Fruit fly (Drosophila melanogaster) whole organism, prepupa: ENCODE data around the gene lush.

ENCODE experiments used
- Blimp-1 ChIP-seq: fragments of 200-800 bp; sonication (Bioruptor generic); optimal IDR thresholded peaks from 3 replicates; lab custom pipeline; 2017; ENCODE audit warnings: missing biosample characterization, missing genetic modification characterization, mild to moderate bottlenecking, moderate library complexity, missing genetic modification reagents
- CG10631 ChIP-seq: fragments of 200-800 bp; sonication (Bioruptor generic); optimal IDR thresholded peaks from 2 replicates; lab custom pipeline; 2016; ENCODE audit warnings: missing biosample characterization, missing genetic modification characterization
- CG11762 ChIP-seq: fragments of 200-800 bp; sonication (Bioruptor generic); optimal IDR thresholded peaks from 3 replicates; lab custom pipeline; 2016; ENCODE audit warnings: missing biosample characterization, missing genetic modification characterization; ENCODE audit not compliant: insufficient read depth
- CG11902 ChIP-seq: fragments of 200-800 bp; sonication (Bioruptor generic); optimal IDR thresholded peaks from 3 replicates; lab custom pipeline; 2016; ENCODE audit warnings: missing biosample characterization, missing genetic modification characterization
- CG15336 ChIP-seq: fragments of 200-800 bp; sonication (Bioruptor generic); IDR thresholded peaks from 2 replicates; pipeline ENCODE4 v1.3.6; 2022; ENCODE audit warnings: missing biosample characterization, missing genetic modification characterization
- CG1621 ChIP-seq: fragments of 200-800 bp; sonication (Bioruptor generic); optimal IDR thresholded peaks from 3 replicates; lab custom pipeline; 2018; ENCODE audit warnings: missing biosample characterization, mild to moderate bottlenecking, missing genetic modification characterization
- CG16779 ChIP-seq: fragments of 200-800 bp; sonication (Bioruptor generic); optimal IDR thresholded peaks from 3 replicates; lab custom pipeline; 2017; ENCODE audit warnings: missing biosample characterization, mild to moderate bottlenecking, missing genetic modification characterization
- CG32006 ChIP-seq: fragments of 200-800 bp; sonication (Bioruptor generic); optimal IDR thresholded peaks from 3 replicates; lab custom pipeline; 2017; ENCODE audit warnings: missing biosample characterization, mild to moderate bottlenecking, missing genetic modification characterization
- CG34406 ChIP-seq: fragments of 200-800 bp; sonication (Bioruptor generic); optimal IDR thresholded peaks from 3 replicates; lab custom pipeline; 2016; ENCODE audit warnings: missing biosample characterization, missing genetic modification characterization
- CG3919 ChIP-seq: fragments of 200-800 bp; sonication (Bioruptor generic); optimal IDR thresholded peaks from 3 replicates; lab custom pipeline; 2016; ENCODE audit warnings: missing biosample characterization, missing genetic modification characterization
- CG6163 ChIP-seq: fragments of 200-800 bp; sonication (Bioruptor generic); IDR thresholded peaks from 3 replicates; pipeline ENCODE4 v1.3.6; 2022; ENCODE audit warnings: missing biosample characterization, missing genetic modification characterization
- CG6276 ChIP-seq: fragments of 200-800 bp; sonication (Bioruptor generic); optimal IDR thresholded peaks from 2 replicates; lab custom pipeline; 2017; ENCODE audit warnings: missing biosample characterization, mild to moderate bottlenecking, missing genetic modification characterization
- CG6792 ChIP-seq: fragments of 200-800 bp; sonication (Bioruptor generic); optimal IDR thresholded peaks from 3 replicates; lab custom pipeline; 2016; ENCODE audit warnings: missing biosample characterization, missing genetic modification characterization
- CG7368 ChIP-seq: fragments of 200-800 bp; sonication (Bioruptor generic); optimal IDR thresholded peaks from 3 replicates; lab custom pipeline; 2016; ENCODE audit warnings: missing biosample characterization, missing genetic modification characterization
- CG8319 ChIP-seq: fragments of 200-800 bp; sonication (Bioruptor generic); optimal IDR thresholded peaks from 3 replicates; lab custom pipeline; 2016; ENCODE audit warnings: missing biosample characterization, missing genetic modification characterization
- CG8632 ChIP-seq: fragments of 200-800 bp; sonication (Bioruptor generic); optimal IDR thresholded peaks from 3 replicates; lab custom pipeline; 2016; ENCODE audit warnings: missing biosample characterization, missing genetic modification characterization
- CG9139 ChIP-seq: fragments of 200-800 bp; sonication (Bioruptor generic); optimal IDR thresholded peaks from 3 replicates; lab custom pipeline; 2017; ENCODE audit warnings: missing biosample characterization, mild to moderate bottlenecking, missing genetic modification characterization
- Eip75B ChIP-seq: fragments of 200-800 bp; sonication (Bioruptor generic); optimal IDR thresholded peaks from 3 replicates; lab custom pipeline; 2016; ENCODE audit warnings: missing biosample characterization, missing genetic modification characterization
- Eip93F ChIP-seq: fragments of 200-800 bp; sonication (Bioruptor generic); optimal IDR thresholded peaks from 2 replicates; lab custom pipeline; 2016; ENCODE audit warnings: missing biosample characterization, mild to moderate bottlenecking, missing genetic modification characterization
- Ets21C ChIP-seq: fragments of 200-800 bp; sonication (Bioruptor generic); optimal IDR thresholded peaks from 3 replicates; lab custom pipeline; 2016; ENCODE audit warnings: missing biosample characterization, missing genetic modification characterization
- Gug ChIP-seq: fragments of 200-800 bp; sonication (Bioruptor generic); IDR thresholded peaks from 2 replicates; pipeline ENCODE4 v1.3.6; 2022; ENCODE audit warnings: missing biosample characterization, missing genetic modification characterization
- Hr38 ChIP-seq: sonication (Bioruptor generic); optimal IDR thresholded peaks from 2 replicates; lab custom pipeline; 2016; ENCODE audit warnings: missing biosample characterization, missing genetic modification characterization
- Hr39 ChIP-seq: fragments of 200-800 bp; sonication (Bioruptor generic); optimal IDR thresholded peaks from 2 replicates; lab custom pipeline; 2016; ENCODE audit warnings: missing biosample characterization, missing genetic modification characterization
- Hr4 ChIP-seq: fragments of 200-800 bp; sonication (Bioruptor generic); optimal IDR thresholded peaks from 3 replicates; lab custom pipeline; 2016; ENCODE audit warnings: missing biosample characterization, missing genetic modification characterization
- Met ChIP-seq: fragments of 200-800 bp; sonication (Bioruptor generic); optimal IDR thresholded peaks from 3 replicates; lab custom pipeline; 2016; ENCODE audit warnings: missing biosample characterization, missing genetic modification characterization
- OdsH ChIP-seq: fragments of 200-800 bp; sonication (Bioruptor generic); optimal IDR thresholded peaks from 3 replicates; lab custom pipeline; 2016; ENCODE audit warnings: missing biosample characterization, missing genetic modification characterization
- Smox ChIP-seq: fragments of 200-800 bp; sonication (Bioruptor generic); optimal IDR thresholded peaks from 3 replicates; lab custom pipeline; 2016; ENCODE audit warnings: missing biosample characterization, missing genetic modification characterization
- Sox102F ChIP-seq: fragments of 200-800 bp; sonication (Bioruptor generic); optimal IDR thresholded peaks from 2 replicates; lab custom pipeline; 2016; ENCODE audit warnings: missing biosample characterization, mild to moderate bottlenecking, missing genetic modification characterization
- Sox14 ChIP-seq: fragments of 200-800 bp; sonication (Bioruptor generic); optimal IDR thresholded peaks from 3 replicates; lab custom pipeline; 2016; ENCODE audit warnings: missing biosample characterization, missing genetic modification characterization
- Sox15 ChIP-seq: fragments of 200-800 bp; sonication (Bioruptor generic); optimal IDR thresholded peaks from 3 replicates; lab custom pipeline; 2016; ENCODE audit warnings: missing biosample characterization, missing genetic modification characterization
- acj6 ChIP-seq: fragments of 200-800 bp; sonication (Bioruptor generic); optimal IDR thresholded peaks from 3 replicates; lab custom pipeline; 2016; ENCODE audit warnings: missing biosample characterization, missing genetic modification characterization
- cyc ChIP-seq: fragments of 200-800 bp; sonication (Bioruptor generic); optimal IDR thresholded peaks from 3 replicates; lab custom pipeline; 2016; ENCODE audit warnings: missing biosample characterization, missing genetic modification characterization
- dac ChIP-seq: fragments of 200-800 bp; sonication (Bioruptor generic); optimal IDR thresholded peaks from 2 replicates; lab custom pipeline; 2017; ENCODE audit warnings: missing biosample characterization, mild to moderate bottlenecking, missing genetic modification characterization
- eg ChIP-seq: fragments of 200-800 bp; sonication (Bioruptor generic); IDR thresholded peaks from 3 replicates; pipeline ENCODE4 v1.3.6; 2022; ENCODE audit warnings: missing biosample characterization, missing genetic modification characterization
- esn ChIP-seq: fragments of 200-800 bp; sonication (Bioruptor generic); optimal IDR thresholded peaks from 2 replicates; lab custom pipeline; 2016; ENCODE audit warnings: missing biosample characterization, mild to moderate bottlenecking, missing genetic modification characterization, moderate library complexity
- fd59A ChIP-seq: fragments of 200-800 bp; sonication (Bioruptor generic); optimal IDR thresholded peaks from 2 replicates; lab custom pipeline; 2017; ENCODE audit warnings: missing biosample characterization, mild to moderate bottlenecking, missing genetic modification characterization, missing genetic modification reagents
- fd85E ChIP-seq: fragments of 200-800 bp; sonication (Bioruptor generic); optimal IDR thresholded peaks from 3 replicates; lab custom pipeline; 2016; ENCODE audit warnings: missing biosample characterization, missing genetic modification characterization
- fkh ChIP-seq: fragments of 200-800 bp; sonication (Bioruptor generic); optimal IDR thresholded peaks from 3 replicates; lab custom pipeline; 2017; ENCODE audit warnings: missing biosample characterization, mild to moderate bottlenecking, missing genetic modification characterization, moderate library complexity
- lz ChIP-seq: fragments of 200-800 bp; sonication (Bioruptor generic); optimal IDR thresholded peaks from 3 replicates; lab custom pipeline; 2016; ENCODE audit warnings: missing biosample characterization, missing genetic modification characterization
- net ChIP-seq: fragments of 200-800 bp; sonication (Bioruptor generic); optimal IDR thresholded peaks from 3 replicates; lab custom pipeline; 2016; ENCODE audit warnings: missing biosample characterization, missing genetic modification characterization
- pdm3 ChIP-seq: fragments of 200-800 bp; sonication (Bioruptor generic); optimal IDR thresholded peaks from 3 replicates; lab custom pipeline; 2016; ENCODE audit warnings: missing biosample characterization, missing genetic modification characterization
- salr ChIP-seq, 2 experiments: fragments of 200-800 bp; sonication (Bioruptor generic); optimal IDR thresholded peaks; 3 replicates each; lab custom pipeline; 2016 to 2018; ENCODE audit warnings: missing biosample characterization in 2 of 2, missing genetic modification characterization in 2 of 2, mild to moderate bottlenecking in 1 of 2
- spab ChIP-seq: fragments of 200-800 bp; sonication (Bioruptor generic); optimal IDR thresholded peaks from 2 replicates; lab custom pipeline; 2017; ENCODE audit warnings: missing biosample characterization, mild to moderate bottlenecking, missing genetic modification characterization, missing genetic modification reagents
- ss ChIP-seq, 2 experiments: fragments of 200-800 bp; sonication (Bioruptor generic); optimal IDR thresholded peaks; 2 replicates in 1 of 2; 3 replicates in 1 of 2; lab custom pipeline; 2017 to 2018; ENCODE audit warnings: mild to moderate bottlenecking in 2 of 2, missing biosample characterization in 2 of 2, missing genetic modification characterization in 2 of 2, moderate library complexity in 1 of 2
- svp ChIP-seq: fragments of 200-800 bp; sonication (Bioruptor generic); peaks from one replicate; lab custom pipeline; 2016; ENCODE audit warnings: missing biosample characterization, missing genetic modification characterization
- topi ChIP-seq: fragments of 200-800 bp; sonication (Bioruptor generic); optimal IDR thresholded peaks from 3 replicates; lab custom pipeline; 2016; ENCODE audit warnings: missing biosample characterization, missing genetic modification characterization
- vri ChIP-seq: fragments of 200-800 bp; sonication (Bioruptor generic); optimal IDR thresholded peaks from 3 replicates; lab custom pipeline; 2016; ENCODE audit warnings: missing biosample characterization, mild to moderate bottlenecking, missing genetic modification characterization

Gene lush

dm6 chr3L:19605974-19606497 is at the start of gene lush, which contains the start of gene CG9372:
Gene lush, minus strand, starts transcription at chr3L:19606090.
Gene CG9372, plus strand, starts transcription at chr3L:19606208.
- TF ChIP-seq cyc (GFP tag; lab: Kevin White, UChicago) (no peak), acj6 (no peak), CG3919 (GFP tag; lab: Kevin White, UChicago) (no peak), eg (GFP tag; lab: Robert Waterston, UW) (no peak), CG6163 (GFP tag; lab: Robert Waterston, UW) (no peak), fkh (no peak), CG8632 (GFP tag; lab: Kevin White, UChicago) (no peak), pdm3 (GFP tag; lab: Kevin White, UChicago) (no peak), Sox102F (GFP tag; lab: Kevin White, UChicago) (no peak), svp (no peak), Blimp-1 (GFP tag; lab: Kevin White, UChicago) (no peak), fd85E (no peak)

DNA sequence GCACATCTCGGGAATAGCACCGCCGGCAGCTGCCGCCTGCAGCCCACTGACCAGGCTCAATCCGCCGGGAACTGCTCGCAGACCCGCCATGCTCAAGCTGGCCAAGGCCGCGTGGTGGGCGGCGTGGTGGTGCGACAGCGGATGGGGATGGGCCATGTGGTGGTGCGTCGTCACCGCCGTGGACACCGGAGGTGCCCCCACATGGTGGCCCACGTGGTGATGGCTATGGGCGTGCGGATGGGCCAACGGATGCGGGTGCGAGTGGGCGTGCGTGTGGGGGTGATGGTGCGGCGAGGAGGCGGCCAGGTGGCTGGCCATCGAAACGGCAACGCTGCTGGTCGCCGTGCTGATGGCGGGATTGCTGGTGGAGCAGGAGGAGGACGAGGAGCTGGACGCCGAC is 47.6 kb upstream of the lush start:
- TF ChIP-seq net (GFP tag; lab: Kevin White, UChicago): no peak

dm6 chr3L:19650588-19650987 is 44.7 kb upstream of the lush start:
- TF ChIP-seq CG8632 (GFP tag; lab: Kevin White, UChicago) (peak; percentile 26), CG9139 (GFP tag; lab: Kevin White, UChicago) (peak; percentile 72), lz (GFP tag; lab: Kevin White, UChicago) (peak; percentile 3), fd85E (no peak), CG11762 (GFP tag; lab: Kevin White, UChicago) (peak; percentile 32), fd59A (GFP tag; lab: Kevin White, UChicago) (peak; percentile 44), Eip93F (GFP tag; lab: Kevin White, UChicago) (no peak), Met (GFP tag; lab: Kevin White, UChicago) (no peak), CG16779 (tag; lab: Kevin White, UChicago) (peak; percentile 28), CG6163 (GFP tag; lab: Robert Waterston, UW) (peak; percentile 95), CG6792 (GFP tag; lab: Kevin White, UChicago) (peak; percentile 28), Eip75B (peak; percentile 4), Ets21C (GFP tag; lab: Kevin White, UChicago) (no peak), Blimp-1 (GFP tag; lab: Kevin White, UChicago) (peak; percentile 21), CG15336 (GFP tag; lab: Robert Waterston, UW) (peak; percentile 56; the same call in 1 of the 2 replicates), Sox15 (GFP tag; lab: Kevin White, UChicago) (no peak), vri (GFP tag; lab: Kevin White, UChicago) (peak; percentile 72), CG34406 (GFP tag; lab: Kevin White, UChicago) (peak; percentile 45), CG32006 (GFP tag; lab: Kevin White, UChicago) (no peak), CG3919 (GFP tag; lab: Kevin White, UChicago) (peak; percentile 36), esn (GFP tag; lab: Kevin White, UChicago) (peak; percentile 19), ss (GFP tag; optimal IDR thresholded peaks at IDR 0.05; lab: Kevin White, UChicago) (peak; percentile 34 to 63), pdm3 (GFP tag; lab: Kevin White, UChicago) (peak; percentile 59), Smox (peak; percentile 19), spab (GFP tag; lab: Kevin White, UChicago) (peak; percentile 62), CG11902 (GFP tag; lab: Kevin White, UChicago) (no peak), Hr39 (GFP tag; lab: Kevin White, UChicago) (peak; percentile 5), Sox102F (GFP tag; lab: Kevin White, UChicago) (peak; percentile 55), CG8319 (GFP tag; lab: Kevin White, UChicago) (peak; percentile 26), CG7368 (GFP tag; lab: Kevin White, UChicago) (peak; percentile 29), CG6276 (no peak), Gug (peak; percentile 63; the same call in 1 of the 2 replicates), Hr4 (GFP tag; lab: Kevin White, UChicago) (no peak), CG1621 (tag; lab: Kevin White, UChicago) (peak; percentile 62), CG10631 (no peak), dac (GFP tag; lab: Kevin White, UChicago) (peak; percentile 39), topi (GFP tag; lab: Kevin White, UChicago) (peak; percentile 50), salr (GFP tag; optimal IDR thresholded peaks at IDR 0.05; lab: Kevin White, UChicago) (peak; percentile 38 to 56), OdsH (GFP tag; lab: Kevin White, UChicago) (peak; percentile 35), Hr38 (no peak), Sox14 (GFP tag; lab: Kevin White, UChicago) (no peak)
